Fruit fly (Drosophila melanogaster) whole organism, embryonic: ENCODE results near the gene anchor.
A peak's percentile ranks its signal among the peaks of the same experiment; 100 is the strongest.

Source experiments
- CG11696 ChIP-seq: fragments of 200-800 bp; sonication (Bioruptor generic); IDR thresholded peaks from 2 replicates; pipeline ENCODE4 v1.3.6; 2022; ENCODE audit warnings: missing biosample characterization, missing genetic modification characterization
- CG13287 ChIP-seq: fragments of 200-800 bp; sonication (Bioruptor generic); IDR thresholded peaks from 2 replicates; pipeline ENCODE4 v1.3.6; 2022; ENCODE audit warnings: missing biosample characterization, missing genetic modification characterization; ENCODE audit not compliant: partially characterized antibody
- CG14860 ChIP-seq: fragments of 200-800 bp; sonication (Bioruptor generic); IDR thresholded peaks from 3 replicates; pipeline ENCODE4 v1.3.6; 2022; ENCODE audit warnings: missing biosample characterization, missing genetic modification characterization; ENCODE audit not compliant: partially characterized antibody
- CG15011 ChIP-seq: fragments of 200-800 bp; sonication (Bioruptor generic); optimal IDR thresholded peaks from 3 replicates; lab custom pipeline; 2018; ENCODE audit warnings: missing biosample characterization, mild to moderate bottlenecking, missing genetic modification characterization
- CG1603 ChIP-seq: fragments of 200-800 bp; sonication (Bioruptor generic); optimal IDR thresholded peaks from 2 replicates; lab custom pipeline; 2019; ENCODE audit warnings: missing biosample characterization, mild to moderate bottlenecking, missing genetic modification characterization, moderate library complexity
- CG16779 ChIP-seq: fragments of 200-800 bp; sonication (Bioruptor generic); IDR thresholded peaks from 2 replicates; pipeline ENCODE4 v1.3.6; 2022; ENCODE audit warnings: missing biosample characterization, missing genetic modification characterization
- CG1792 ChIP-seq: fragments of 200-800 bp; sonication (Bioruptor generic); optimal IDR thresholded peaks from 2 replicates; lab custom pipeline; 2016; ENCODE audit warnings: missing biosample characterization, missing genetic modification characterization
- CG2129 ChIP-seq: fragments of 200-800 bp; sonication (Bioruptor generic); IDR thresholded peaks from 2 replicates; pipeline ENCODE4 v1.3.6; 2022; ENCODE audit warnings: missing biosample characterization, missing genetic modification characterization; ENCODE audit not compliant: partially characterized antibody
- CG31365 ChIP-seq: fragments of 200-800 bp; sonication (Bioruptor generic); optimal IDR thresholded peaks from 2 replicates; lab custom pipeline; 2018; ENCODE audit warnings: missing biosample characterization, mild to moderate bottlenecking, missing genetic modification characterization
- CG34224 ChIP-seq: fragments of 200-800 bp; sonication (Bioruptor generic); IDR thresholded peaks from 3 replicates; pipeline ENCODE4 v1.3.6; 2022; ENCODE audit warnings: missing biosample characterization, missing genetic modification characterization; ENCODE audit not compliant: partially characterized antibody
- CG3847 ChIP-seq: fragments of 200-800 bp; sonication (Bioruptor generic); IDR thresholded peaks from 2 replicates; pipeline ENCODE4 v1.3.6; 2022; ENCODE audit warnings: missing biosample characterization, missing genetic modification characterization
- CG4707 ChIP-seq: fragments of 200-800 bp; sonication (Bioruptor generic); optimal IDR thresholded peaks from 2 replicates; lab custom pipeline; 2018; ENCODE audit warnings: missing biosample characterization, mild to moderate bottlenecking, missing genetic modification characterization, moderate library complexity
- CG6254 ChIP-seq: fragments of 200-800 bp; sonication (Bioruptor generic); optimal IDR thresholded peaks from 3 replicates; lab custom pipeline; 2017; ENCODE audit warnings: mild to moderate bottlenecking, missing biosample characterization, missing genetic modification reagents, missing genetic modification characterization
- CG6765 ChIP-seq: fragments of 200-800 bp; sonication (Bioruptor generic); optimal IDR thresholded peaks from 3 replicates; lab custom pipeline; 2017; ENCODE audit warnings: missing biosample characterization, mild to moderate bottlenecking, missing genetic modification characterization
- CG6854 ChIP-seq: fragments of 200-800 bp; sonication (Bioruptor generic); optimal IDR thresholded peaks from 3 replicates; lab custom pipeline; 2017; ENCODE audit warnings: missing biosample characterization, mild to moderate bottlenecking, missing genetic modification characterization
- CG8281 ChIP-seq: fragments of 200-800 bp; sonication (Bioruptor generic); optimal IDR thresholded peaks from 2 replicates; lab custom pipeline; 2018; ENCODE audit warnings: missing biosample characterization, mild to moderate bottlenecking, missing genetic modification characterization, moderate library complexity
- CG9437 ChIP-seq: fragments of 200-800 bp; sonication (Bioruptor generic); optimal IDR thresholded peaks from 2 replicates; lab custom pipeline; 2018; ENCODE audit warnings: missing biosample characterization, mild to moderate bottlenecking, missing genetic modification characterization
- CG9727 ChIP-seq: fragments of 200-800 bp; sonication (Bioruptor generic); optimal IDR thresholded peaks from 3 replicates; lab custom pipeline; 2017; ENCODE audit warnings: missing biosample characterization, mild to moderate bottlenecking, missing genetic modification characterization
- D19B ChIP-seq: fragments of 200-800 bp; sonication (Bioruptor generic); optimal IDR thresholded peaks from 2 replicates; lab custom pipeline; 2017; ENCODE audit warnings: missing biosample characterization, mild to moderate bottlenecking, missing genetic modification characterization
- Deaf1 ChIP-seq: fragments of 200-800 bp; optimal IDR thresholded peaks from 3 replicates; lab custom pipeline; 2019; ENCODE audit warnings: missing biosample characterization, mild to moderate bottlenecking, missing genetic modification characterization, moderate library complexity
- Fer2 ChIP-seq: fragments of 200-800 bp; sonication (Bioruptor generic); optimal IDR thresholded peaks from 2 replicates; lab custom pipeline; 2018; ENCODE audit warnings: missing biosample characterization, mild to moderate bottlenecking, missing genetic modification characterization, moderate library complexity
- Hr51 ChIP-seq, 2 experiments: fragments of 200-800 bp; sonication (Bioruptor generic); optimal IDR thresholded peaks; 2 replicates in 1 of 2; 3 replicates in 1 of 2; lab custom pipeline; 2016 to 2018; ENCODE audit warnings: missing biosample characterization in 2 of 2, missing genetic modification characterization in 2 of 2, mild to moderate bottlenecking in 1 of 2, moderate library complexity in 1 of 2
- Med ChIP-seq: fragments of 200-800 bp; sonication (Bioruptor generic); peaks from one replicate; lab custom pipeline; 2016; ENCODE audit warnings: missing biosample characterization, missing genetic modification characterization, mild to moderate bottlenecking, inconsistent platforms, moderate library complexity
- Sry-δ ChIP-seq: fragments of 200-800 bp; sonication (Bioruptor generic); optimal IDR thresholded peaks from 2 replicates; lab custom pipeline; 2016; ENCODE audit warnings: missing biosample characterization, missing genetic modification characterization
- ash1 ChIP-seq: fragments of 200-800 bp; sonication (Bioruptor generic); optimal IDR thresholded peaks from 2 replicates; lab custom pipeline; 2018; ENCODE audit warnings: missing biosample characterization, mild to moderate bottlenecking, missing genetic modification characterization
- bigmax ChIP-seq: fragments of 200-800 bp; sonication (Bioruptor generic); optimal IDR thresholded peaks from 2 replicates; lab custom pipeline; 2018; ENCODE audit warnings: missing biosample characterization, mild to moderate bottlenecking, missing genetic modification characterization
- ci ChIP-seq: fragments of 200-800 bp; sonication (Bioruptor generic); IDR thresholded peaks from 3 replicates; pipeline ENCODE4 v1.3.6; 2022; ENCODE audit warnings: missing biosample characterization, missing genetic modification characterization
- cwo ChIP-seq: fragments of 200-800 bp; sonication (Bioruptor generic); optimal IDR thresholded peaks from 3 replicates; lab custom pipeline; 2017; ENCODE audit warnings: missing biosample characterization, missing genetic modification characterization, mild to moderate bottlenecking, moderate library complexity, missing genetic modification reagents
- eve ChIP-seq, 2 experiments: fragments of >200 bp; optimal IDR thresholded peaks; 2 replicates each; lab custom pipeline; 2017; ENCODE audit warnings: missing biosample characterization in 2 of 2, missing genetic modification characterization in 2 of 2
- fd3F ChIP-seq: fragments of 200-800 bp; sonication (Bioruptor generic); optimal IDR thresholded peaks from 2 replicates; lab custom pipeline; 2018; ENCODE audit warnings: missing biosample characterization, mild to moderate bottlenecking, missing genetic modification characterization, moderate library complexity
- gsb ChIP-seq: fragments of 200-800 bp; sonication (Bioruptor generic); IDR thresholded peaks from 2 replicates; pipeline ENCODE4 v1.3.6; 2022; ENCODE audit warnings: missing biosample characterization, missing genetic modification characterization
- h ChIP-seq: fragments of >200 bp; optimal IDR thresholded peaks from 2 replicates; lab custom pipeline; 2017
- insv ChIP-seq, 2 experiments: fragments of 200-800 bp; sonication (Bioruptor generic); optimal IDR thresholded peaks; 3 replicates each; lab custom pipeline; 2016 to 2018; ENCODE audit warnings: missing biosample characterization in 2 of 2, missing genetic modification characterization in 2 of 2
- klu ChIP-seq: fragments of 200-800 bp; sonication (Bioruptor generic); IDR thresholded peaks from 2 replicates; pipeline ENCODE4 v1.3.6; 2022; ENCODE audit warnings: missing biosample characterization, missing genetic modification characterization
- lilli ChIP-seq: fragments of 200-800 bp; sonication (Bioruptor generic); optimal IDR thresholded peaks from 3 replicates; lab custom pipeline; 2016; ENCODE audit warnings: missing biosample characterization, missing genetic modification characterization
- mld ChIP-seq: fragments of 200-800 bp; sonication (Bioruptor generic); IDR thresholded peaks from 3 replicates; pipeline ENCODE4 v1.3.6; 2022; ENCODE audit warnings: missing biosample characterization, missing genetic modification characterization; ENCODE audit not compliant: partially characterized antibody
- nerfin-1 ChIP-seq: fragments of 200-800 bp; sonication (Bioruptor generic); optimal IDR thresholded peaks from 3 replicates; lab custom pipeline; 2019; ENCODE audit warnings: missing biosample characterization, mild to moderate bottlenecking, missing genetic modification characterization, moderate library complexity
- oc ChIP-seq: fragments of 200-800 bp; sonication (Bioruptor generic); optimal IDR thresholded peaks from 2 replicates; lab custom pipeline; 2018; ENCODE audit warnings: missing biosample characterization, mild to moderate bottlenecking, missing genetic modification characterization, moderate library complexity
- pita ChIP-seq: fragments of 200-800 bp; sonication (Bioruptor generic); optimal IDR thresholded peaks from 2 replicates; lab custom pipeline; 2017; ENCODE audit warnings: missing biosample characterization, mild to moderate bottlenecking, missing genetic modification characterization
- pnt ChIP-seq: fragments of 200-800 bp; sonication (Bioruptor generic); optimal IDR thresholded peaks from 3 replicates; lab custom pipeline; 2016; ENCODE audit warnings: missing biosample characterization, missing genetic modification characterization
- shn ChIP-seq: fragments of 200-800 bp; sonication (Bioruptor generic); optimal IDR thresholded peaks from 3 replicates; lab custom pipeline; 2016; ENCODE audit warnings: missing biosample characterization, missing genetic modification characterization
- sob ChIP-seq: fragments of 200-800 bp; sonication (Bioruptor generic); IDR thresholded peaks from 2 replicates; pipeline ENCODE4 v1.3.6; 2022; ENCODE audit warnings: missing biosample characterization, missing genetic modification characterization
- sr ChIP-seq: fragments of 200-800 bp; sonication (Bioruptor generic); IDR thresholded peaks from 3 replicates; pipeline ENCODE4 v1.3.6; 2022; ENCODE audit warnings: missing biosample characterization, missing genetic modification characterization
- tll ChIP-seq, 2 experiments: fragments of 200-800 bp in 1 of 2; fragments of >200 bp in 1 of 2; sonication (Bioruptor generic) in 1 of 2; optimal IDR thresholded peaks; 2 replicates each; lab custom pipeline; 2017 to 2019; ENCODE audit warnings: missing biosample characterization in 2 of 2, missing genetic modification characterization in 2 of 2, mild to moderate bottlenecking in 1 of 2, moderate library complexity in 1 of 2
- trem ChIP-seq: fragments of 200-800 bp; optimal IDR thresholded peaks from 3 replicates; lab custom pipeline; 2019; ENCODE audit warnings: missing biosample characterization, mild to moderate bottlenecking, missing genetic modification characterization, moderate library complexity
- wek ChIP-seq: fragments of 200-800 bp; sonication (Bioruptor generic); optimal IDR thresholded peaks from 3 replicates; lab custom pipeline; 2018; ENCODE audit warnings: missing biosample characterization, mild to moderate bottlenecking, missing genetic modification characterization, moderate library complexity
- z ChIP-seq: fragments of 200-800 bp; sonication (Bioruptor generic); IDR thresholded peaks from 3 replicates; pipeline ENCODE4 v1.3.6; 2022; ENCODE audit warnings: missing biosample characterization, missing genetic modification characterization
- zfh2 ChIP-seq: fragments of 200-800 bp; sonication (Bioruptor generic); optimal IDR thresholded peaks from 2 replicates; lab custom pipeline; 2016; ENCODE audit warnings: missing biosample characterization, missing genetic modification characterization

The anchor gene

DNA sequence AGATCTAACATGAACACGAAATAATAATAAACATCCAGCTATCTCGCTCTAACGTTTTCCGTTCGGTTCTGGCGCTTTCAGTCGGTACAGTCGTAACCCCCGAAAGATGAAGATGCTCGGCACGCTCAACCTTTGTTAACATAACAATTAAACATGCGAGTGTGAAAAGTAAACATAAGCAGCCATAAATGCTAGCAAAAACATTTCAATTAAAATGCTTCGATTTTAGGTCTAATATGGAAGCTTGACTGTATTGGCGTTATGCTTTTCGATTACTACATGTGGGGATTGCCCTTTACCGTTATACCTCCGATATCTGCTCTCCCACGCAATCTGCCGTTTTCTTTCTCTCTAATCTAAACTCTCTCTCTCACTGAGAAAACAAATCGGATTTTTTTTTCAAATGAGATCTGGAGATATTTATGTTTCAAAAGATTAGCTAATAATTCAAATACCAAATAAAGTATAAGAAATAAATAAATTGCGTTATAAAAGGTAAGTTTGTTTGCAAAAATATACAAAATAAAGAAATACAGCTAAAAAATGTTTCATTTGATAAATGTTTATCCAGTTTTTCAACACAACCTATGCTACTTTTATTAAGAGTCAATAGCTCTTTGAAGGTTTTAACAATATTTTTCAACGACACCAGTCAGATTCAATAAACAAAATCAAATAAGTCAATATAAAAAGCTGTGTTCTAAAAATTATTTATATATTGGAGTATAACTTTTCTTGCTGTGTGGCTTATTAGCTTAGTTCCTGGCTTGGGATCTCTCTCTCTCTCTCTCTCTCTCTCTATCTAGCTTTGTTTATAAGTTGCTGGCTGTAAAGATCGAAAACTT lies 37.0 kb downstream of the anchor start (continued):
- no peak for TF ChIP-seq h (lab: Kevin White, UChicago)
- peak; percentile 97 for TF ChIP-seq ci (GFP tag; lab: Robert Waterston, UW)
- peak; percentile 73 for TF ChIP-seq CG6765 (GFP tag; lab: Kevin White, UChicago)
- TF ChIP-seq CG8281 (tag; lab: Kevin White, UChicago), result peak; percentile 36
- TF ChIP-seq CG6254 (GFP tag; lab: Kevin White, UChicago), result peak; percentile 75
- peak in 1 of 2 experiments; percentile 4 for TF ChIP-seq insv (GFP tag; optimal IDR thresholded peaks at IDR 0.05; lab: Kevin White, UChicago)
- TF ChIP-seq CG31365 (tag; lab: Kevin White, UChicago), result peak; percentile 82
- TF ChIP-seq oc (tag; lab: Kevin White, UChicago), result peak; percentile 87
- TF ChIP-seq shn, result peak; percentile 95
- TF ChIP-seq klu (GFP tag; lab: Robert Waterston, UW), result peak; percentile 85
- peak; percentile 80 for TF ChIP-seq D19B (GFP tag; lab: Kevin White, UChicago)
- TF ChIP-seq pnt, result peak; percentile 90
- TF ChIP-seq CG14860 (GFP tag; lab: Robert Waterston, UW), result no peak
- TF ChIP-seq CG6854, result peak; percentile 72
- TF ChIP-seq eve (GFP tag; optimal IDR thresholded peaks at IDR 0.05; lab: Kevin White, UChicago), result peak in 1 of 2 experiments; percentile 94
- TF ChIP-seq CG1603, result peak; percentile 94
- TF ChIP-seq zfh2 (GFP tag; lab: Kevin White, UChicago), result peak; percentile 97
- TF ChIP-seq CG4707 (GFP tag; lab: Kevin White, UChicago), result peak; percentile 70
- peak; percentile 80 for TF ChIP-seq CG11696 (GFP tag; lab: Robert Waterston, UW)
- TF ChIP-seq Med (GFP tag; lab: Kevin White, UChicago), result peak; percentile 99
- peak; percentile 77 for TF ChIP-seq CG15011 (GFP tag; lab: Kevin White, UChicago)
- peak; percentile 57 for TF ChIP-seq Sry-δ (GFP tag; lab: Kevin White, UChicago)
- TF ChIP-seq gsb, result peak; percentile 89
- peak; percentile 77 for TF ChIP-seq Deaf1 (tag; lab: Kevin White, UChicago)
- no peak for TF ChIP-seq CG34224 (GFP tag; lab: Robert Waterston, UW)
- peak; percentile 95 for TF ChIP-seq sob (GFP tag; lab: Robert Waterston, UW)
- peak; percentile 97 for TF ChIP-seq CG16779
- TF ChIP-seq CG9437 (GFP tag; lab: Kevin White, UChicago), result peak; percentile 45
- TF ChIP-seq cwo (GFP tag; lab: Kevin White, UChicago), result peak; percentile 86
- TF ChIP-seq fd3F (GFP tag; lab: Kevin White, UChicago), result peak; percentile 82
- TF ChIP-seq Hr51 (GFP tag; optimal IDR thresholded peaks at IDR 0.05; lab: Kevin White, UChicago), result peak; percentile 76 to 82
- no peak for TF ChIP-seq z (GFP tag; lab: Robert Waterston, UW)
- TF ChIP-seq nerfin-1 (tag; lab: Kevin White, UChicago), result peak; percentile 43
- TF ChIP-seq tll (GFP tag; optimal IDR thresholded peaks at IDR 0.05; lab: Kevin White, UChicago), result no peak
- peak; percentile 91 for TF ChIP-seq CG3847 (GFP tag; lab: Robert Waterston, UW)
- no peak for TF ChIP-seq mld (GFP tag; lab: Robert Waterston, UW)
- no peak for TF ChIP-seq pita (GFP tag; lab: Kevin White, UChicago)
- peak; percentile 90 for TF ChIP-seq sr
- peak; percentile 54 for TF ChIP-seq trem (tag; lab: Kevin White, UChicago)
- TF ChIP-seq CG2129 (GFP tag; lab: Robert Waterston, UW), result no peak
- TF ChIP-seq bigmax (GFP tag; lab: Kevin White, UChicago), result peak; percentile 65
- peak; percentile 89 for TF ChIP-seq ash1
- no peak for TF ChIP-seq CG13287
- TF ChIP-seq CG9727, result peak; percentile 65
- TF ChIP-seq lilli (GFP tag; lab: Kevin White, UChicago), result peak; percentile 97
- TF ChIP-seq Fer2 (tag; lab: Kevin White, UChicago), result peak; percentile 57
- peak; percentile 82 for TF ChIP-seq wek
- TF ChIP-seq CG1792 (GFP tag; lab: Kevin White, UChicago), result peak; percentile 77
